Worm (Caenorhabditis elegans): ENCODE measurements around the gene F08C6.18.

- no peak for TF ChIP-seq pbrm-1 (GFP tag; IDR thresholded peaks at IDR 0.05)
- no peak for TF ChIP-seq F57C9.4 (tag; optimal IDR thresholded peaks at IDR 0.05)
- TF ChIP-seq die-1 (tag; optimal IDR thresholded peaks at IDR 0.05) = no peak
- TF ChIP-seq xnd-1 (tag; optimal IDR thresholded peaks at IDR 0.05) = no peak
- no peak for TF ChIP-seq hlh-26 (GFP tag; conservative IDR thresholded peaks at IDR 0.05)
- no peak for TF ChIP-seq T26A5.8 (tag; optimal IDR thresholded peaks at IDR 0.05)
- no peak for TF ChIP-seq B0035.1 (tag; optimal IDR thresholded peaks at IDR 0.05)
- TF ChIP-seq ztf-28 (GFP tag; IDR thresholded peaks at IDR 0.05) = no peak
- TF ChIP-seq ztf-6 (GFP tag; IDR thresholded peaks at IDR 0.05) = no peak
- no peak for TF ChIP-seq F49E8.2 (tag; optimal IDR thresholded peaks at IDR 0.05; ENCODE audit: insufficient read depth)
- TF ChIP-seq mcd-1 (GFP tag; IDR thresholded peaks at IDR 0.05) = no peak
- no peak for TF ChIP-seq F39B2.1 (GFP tag; IDR thresholded peaks at IDR 0.05)
- TF ChIP-seq snpc-4 (GFP tag; optimal IDR thresholded peaks at IDR 0.05) = no peak
- no peak for TF ChIP-seq snpc-4 (tag; optimal IDR thresholded peaks at IDR 0.05)
- no peak for TF ChIP-seq C17E4.6 (GFP tag; IDR thresholded peaks at IDR 0.05)
Measured at ce11 chrX:7554326-7554725, 19.1 kb downstream of the F08C6.18 start, which contains the start of gene F46C8.8.
